Worm (Caenorhabditis elegans): ENCODE data around the gene T13F3.8.

DNA sequence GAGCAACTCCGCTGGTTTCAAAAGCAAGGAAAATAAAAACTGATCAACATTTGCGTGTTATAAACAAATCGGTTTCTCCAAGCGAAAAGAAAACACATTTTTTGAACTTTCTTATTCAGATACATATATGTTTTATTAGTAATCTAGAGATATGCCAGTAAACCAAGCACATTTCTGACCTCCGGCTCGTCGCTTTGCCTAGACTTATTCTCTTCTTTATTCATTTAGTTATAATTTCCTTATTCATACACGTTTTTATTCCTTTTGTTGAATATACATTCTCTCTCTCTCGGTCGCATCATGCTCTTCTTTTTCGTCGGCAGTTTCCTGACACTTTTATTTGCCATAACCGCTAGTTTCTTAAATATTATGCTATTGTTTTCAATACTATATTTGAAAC, 29.1 kb downstream of the T13F3.8 start, which contains the start of gene srbc-84:
- no peak for TF ChIP-seq nhr-11 (tag; optimal IDR thresholded peaks at IDR 0.05)
- no peak for TF ChIP-seq snpc-4 (tag; optimal IDR thresholded peaks at IDR 0.05)
- TF ChIP-seq lsy-2 (tag; optimal IDR thresholded peaks at IDR 0.05) = no peak
